Fruit fly (Drosophila melanogaster): ENCODE data around the gene CG43779.

CG43779 gene

DNA sequence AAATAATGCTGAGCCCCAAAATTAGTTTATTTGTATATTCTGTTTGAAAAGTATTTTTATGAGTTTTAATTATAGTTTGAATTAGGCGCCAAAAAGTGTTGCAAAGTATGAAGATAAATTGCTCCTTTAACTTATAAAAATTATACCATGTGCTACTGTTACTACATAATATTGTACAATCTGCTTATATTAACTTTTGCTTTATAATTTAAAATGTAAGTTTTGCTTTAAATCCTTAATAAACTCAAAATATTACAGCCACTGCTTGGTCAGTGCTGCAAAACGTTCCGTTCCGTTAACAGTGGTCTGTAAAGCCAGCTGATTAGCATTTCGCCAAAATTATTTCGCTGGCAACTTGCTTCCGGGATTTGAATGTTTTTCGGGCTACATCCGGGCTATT is 16.9 kb downstream of the CG43779 start, which contains the start of gene CG31729:
Gene CG31729, plus strand, starts transcription at position 309 of the 400 bp plus-strand sequence.
- TF ChIP-seq rgr (GFP tag; optimal IDR thresholded peaks at IDR 0.05) (no peak), ey (GFP tag; optimal IDR thresholded peaks at IDR 0.05) (no peak), CrebA (GFP tag; optimal IDR thresholded peaks at IDR 0.05; ENCODE audit: borderline replicate concordance) (no peak), dmrt93B (GFP tag; optimal IDR thresholded peaks at IDR 0.05) (no peak), Hnf4 (GFP tag; optimal IDR thresholded peaks at IDR 0.05) (peak; percentile 59), fru (GFP tag; optimal IDR thresholded peaks at IDR 0.05) (peak; percentile 38), Mio (GFP tag; optimal IDR thresholded peaks at IDR 0.05) (no peak), Sp1 (GFP tag; optimal IDR thresholded peaks at IDR 0.05) (no peak), dl (GFP tag; optimal IDR thresholded peaks at IDR 0.05; ENCODE audit: insufficient read depth in 1 of 2, partially characterized antibody in 2 of 2) (no peak), h (GFP tag; optimal IDR thresholded peaks at IDR 0.05) (peak; percentile 72), foxo (GFP tag; optimal IDR thresholded peaks at IDR 0.05) (peak in 1 of 2 experiments; percentile 44), Vsx2 (GFP tag; optimal IDR thresholded peaks at IDR 0.05; ENCODE audit: partially characterized antibody) (no peak), jim (GFP tag; optimal IDR thresholded peaks at IDR 0.05) (no peak), CG32264 (GFP tag; optimal IDR thresholded peaks at IDR 0.05) (no peak), br (GFP tag; optimal IDR thresholded peaks at IDR 0.05) (peak; percentile 22), sv (GFP tag; optimal IDR thresholded peaks at IDR 0.05) (no peak), HLH106 (tag; optimal IDR thresholded peaks at IDR 0.05) (no peak), lola (GFP tag; optimal IDR thresholded peaks at IDR 0.05) (no peak), psq (GFP tag; optimal IDR thresholded peaks at IDR 0.05) (no peak), Dfd (GFP tag; optimal IDR thresholded peaks at IDR 0.05) (no peak), Dif (GFP tag; optimal IDR thresholded peaks at IDR 0.05; ENCODE audit: partially characterized antibody) (no peak), Hr83 (GFP tag; optimal IDR thresholded peaks at IDR 0.05; ENCODE audit: poor library complexity, severe bottlenecking) (no peak), sage (GFP tag; optimal IDR thresholded peaks at IDR 0.05) (no peak), Hr78 (GFP tag; optimal IDR thresholded peaks at IDR 0.05) (no peak), woc (GFP tag; optimal IDR thresholded peaks at IDR 0.05) (peak; percentile 4), brk (GFP tag; optimal IDR thresholded peaks at IDR 0.05) (peak; percentile 68), dsf (GFP tag; optimal IDR thresholded peaks at IDR 0.05; ENCODE audit: borderline replicate concordance) (peak; percentile 33), Abd-B (GFP tag; optimal IDR thresholded peaks at IDR 0.05) (no peak), usp (GFP tag; optimal IDR thresholded peaks at IDR 0.05) (no peak), CG9705 (GFP tag; optimal IDR thresholded peaks at IDR 0.05) (no peak), N (GFP tag; optimal IDR thresholded peaks at IDR 0.05) (no peak), Rel (GFP tag; optimal IDR thresholded peaks at IDR 0.05) (no peak), Rel (tag; optimal IDR thresholded peaks at IDR 0.05) (no peak), Jra (GFP tag; optimal IDR thresholded peaks at IDR 0.05) (peak; percentile 24), OdsH (GFP tag; optimal IDR thresholded peaks at IDR 0.05) (peak; percentile 19), tai (GFP tag; optimal IDR thresholded peaks at IDR 0.05) (no peak), pan (optimal IDR thresholded peaks at IDR 0.05) (no peak), Myc (optimal IDR thresholded peaks at IDR 0.05) (no peak), GATAd (GFP tag; optimal IDR thresholded peaks at IDR 0.05) (no peak)

DNA sequence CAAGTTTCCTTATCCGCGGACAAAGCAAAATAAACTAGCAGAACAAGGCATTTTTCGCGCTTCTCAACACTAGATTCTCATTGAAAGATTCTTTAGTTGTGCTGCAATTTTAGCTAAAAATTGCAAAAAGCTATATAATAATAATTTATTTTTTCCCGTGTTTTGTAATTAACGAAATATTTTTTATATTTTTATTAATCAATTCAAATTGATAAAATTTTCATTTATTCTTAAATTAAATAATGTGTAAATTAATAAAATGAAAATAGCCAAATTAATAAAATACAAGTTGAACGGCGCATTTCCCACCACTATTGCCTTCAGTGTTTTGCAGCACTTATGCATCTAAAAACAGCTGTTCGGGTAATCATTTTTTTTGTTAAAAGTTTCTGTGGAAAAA is 20.1 kb downstream of the CG43779 start, which contains the start of the genes Drep4 and Uvrag:
Gene Drep4, minus strand, starts transcription at position 7 of the 400 bp plus-strand sequence.
Gene Uvrag, plus strand, starts transcription at position 322 of the 400 bp plus-strand sequence.
- TF ChIP-seq pan (optimal IDR thresholded peaks at IDR 0.05) = no peak
- TF ChIP-seq Hr78 (GFP tag; optimal IDR thresholded peaks at IDR 0.05) = no peak
- TF ChIP-seq HLH106 (tag; optimal IDR thresholded peaks at IDR 0.05) = peak; percentile 82
- TF ChIP-seq jim (GFP tag; optimal IDR thresholded peaks at IDR 0.05) = no peak
- TF ChIP-seq CG32264 (GFP tag; optimal IDR thresholded peaks at IDR 0.05) = no peak
- TF ChIP-seq dmrt93B (GFP tag; optimal IDR thresholded peaks at IDR 0.05) = peak; percentile 29
- no peak for TF ChIP-seq dl (GFP tag; optimal IDR thresholded peaks at IDR 0.05; ENCODE audit: insufficient read depth in 1 of 2, partially characterized antibody in 2 of 2)
- peak; percentile 89 for TF ChIP-seq Myc (optimal IDR thresholded peaks at IDR 0.05)
- TF ChIP-seq N (GFP tag; optimal IDR thresholded peaks at IDR 0.05) = no peak
- no peak for TF ChIP-seq ey (GFP tag; optimal IDR thresholded peaks at IDR 0.05)
- no peak for TF ChIP-seq dsf (GFP tag; optimal IDR thresholded peaks at IDR 0.05; ENCODE audit: borderline replicate concordance)
- TF ChIP-seq br (GFP tag; optimal IDR thresholded peaks at IDR 0.05) = no peak
- TF ChIP-seq brk (GFP tag; optimal IDR thresholded peaks at IDR 0.05) = peak; percentile 67
- TF ChIP-seq rgr (GFP tag; optimal IDR thresholded peaks at IDR 0.05) = peak; percentile 73
- peak; percentile 45 for TF ChIP-seq fru (GFP tag; optimal IDR thresholded peaks at IDR 0.05)
- no peak for TF ChIP-seq lola (GFP tag; optimal IDR thresholded peaks at IDR 0.05)
- TF ChIP-seq OdsH (GFP tag; optimal IDR thresholded peaks at IDR 0.05) = peak; percentile 66
- no peak for TF ChIP-seq Rel (GFP tag; optimal IDR thresholded peaks at IDR 0.05)
- TF ChIP-seq Rel (tag; optimal IDR thresholded peaks at IDR 0.05) = no peak
- TF ChIP-seq CrebA (GFP tag; optimal IDR thresholded peaks at IDR 0.05; ENCODE audit: borderline replicate concordance) = no peak
- no peak for TF ChIP-seq h (GFP tag; optimal IDR thresholded peaks at IDR 0.05)
- TF ChIP-seq Mio (GFP tag; optimal IDR thresholded peaks at IDR 0.05) = no peak
- TF ChIP-seq Jra (GFP tag; optimal IDR thresholded peaks at IDR 0.05) = peak; percentile 51
- TF ChIP-seq woc (GFP tag; optimal IDR thresholded peaks at IDR 0.05) = peak; percentile 58
- no peak for TF ChIP-seq GATAd (GFP tag; optimal IDR thresholded peaks at IDR 0.05)
- no peak for TF ChIP-seq usp (GFP tag; optimal IDR thresholded peaks at IDR 0.05)
- peak; percentile 16 for TF ChIP-seq sv (GFP tag; optimal IDR thresholded peaks at IDR 0.05)
- TF ChIP-seq sage (GFP tag; optimal IDR thresholded peaks at IDR 0.05) = peak; percentile 53
- TF ChIP-seq Dfd (GFP tag; optimal IDR thresholded peaks at IDR 0.05) = no peak
- TF ChIP-seq Hr83 (GFP tag; optimal IDR thresholded peaks at IDR 0.05; ENCODE audit: poor library complexity, severe bottlenecking) = no peak
- TF ChIP-seq Hnf4 (GFP tag; optimal IDR thresholded peaks at IDR 0.05) = peak; percentile 62
- peak; percentile 61 for TF ChIP-seq psq (GFP tag; optimal IDR thresholded peaks at IDR 0.05)
- no peak for TF ChIP-seq Sp1 (GFP tag; optimal IDR thresholded peaks at IDR 0.05)
- TF ChIP-seq CG9705 (GFP tag; optimal IDR thresholded peaks at IDR 0.05) = peak; percentile 47
- TF ChIP-seq Vsx2 (GFP tag; optimal IDR thresholded peaks at IDR 0.05; ENCODE audit: partially characterized antibody) = no peak
- peak in 1 of 2 experiments; percentile 72 for TF ChIP-seq foxo (GFP tag; optimal IDR thresholded peaks at IDR 0.05)
- peak; percentile 72 for TF ChIP-seq tai (GFP tag; optimal IDR thresholded peaks at IDR 0.05)
- TF ChIP-seq Abd-B (GFP tag; optimal IDR thresholded peaks at IDR 0.05) = no peak
- TF ChIP-seq Dif (GFP tag; optimal IDR thresholded peaks at IDR 0.05; ENCODE audit: partially characterized antibody) = no peak
